Fruit fly (Drosophila melanogaster) whole organism, adult: ENCODE data around the gene CG10347.
A peak's percentile ranks its signal among the peaks of the same experiment; 100 is the strongest.

Experiments
- CG11617 ChIP-seq: fragments of 200-800 bp; sonication (Bioruptor generic); optimal IDR thresholded peaks from 2 replicates; lab custom pipeline; 2017; ENCODE audit warnings: mild to moderate bottlenecking, missing biosample characterization, missing genetic modification reagents, missing genetic modification characterization
- CG12768 ChIP-seq: fragments of 200-800 bp; sonication (Bioruptor generic); optimal IDR thresholded peaks from 2 replicates; lab custom pipeline; 2017; ENCODE audit warnings: missing biosample characterization, missing genetic modification characterization, mild to moderate bottlenecking, moderate library complexity, missing genetic modification reagents
- CG14711 ChIP-seq: fragments of 200-800 bp; sonication (Bioruptor generic); optimal IDR thresholded peaks from 2 replicates; lab custom pipeline; 2018; ENCODE audit warnings: missing biosample characterization, mild to moderate bottlenecking, missing genetic modification characterization, moderate library complexity
- CG1620 ChIP-seq: fragments of 200-800 bp; sonication (Bioruptor generic); optimal IDR thresholded peaks from 2 replicates; lab custom pipeline; 2016; ENCODE audit warnings: missing biosample characterization, missing genetic modification characterization
- CG33017 ChIP-seq: fragments of 200-800 bp; sonication (Bioruptor generic); optimal IDR thresholded peaks from 2 replicates; lab custom pipeline; 2018; ENCODE audit warnings: missing biosample characterization, mild to moderate bottlenecking, missing genetic modification characterization, moderate library complexity
- CG5204 ChIP-seq: fragments of 200-800 bp; sonication (Bioruptor generic); optimal IDR thresholded peaks from 2 replicates; lab custom pipeline; 2016; ENCODE audit warnings: missing biosample characterization, missing genetic modification characterization
- CG7045 ChIP-seq: fragments of 200-800 bp; sonication (Bioruptor generic); optimal IDR thresholded peaks from 2 replicates; lab custom pipeline; 2017; ENCODE audit warnings: missing biosample characterization, mild to moderate bottlenecking, missing genetic modification characterization
- CG7101 ChIP-seq: fragments of 200-800 bp; sonication (Bioruptor generic); optimal IDR thresholded peaks from 2 replicates; lab custom pipeline; 2018; ENCODE audit warnings: missing biosample characterization, mild to moderate bottlenecking, missing genetic modification characterization, moderate library complexity
- Clk ChIP-seq: fragments of 200-800 bp; sonication (Bioruptor generic); optimal IDR thresholded peaks from 2 replicates; lab custom pipeline; 2017; ENCODE audit warnings: missing biosample characterization, missing genetic modification characterization
- Crg-1 ChIP-seq: fragments of 200-800 bp; sonication (Bioruptor generic); optimal IDR thresholded peaks from 2 replicates; lab custom pipeline; 2016; ENCODE audit warnings: missing biosample characterization, missing genetic modification characterization
- Hr96 ChIP-seq: fragments of 200-800 bp; sonication (Bioruptor generic); optimal IDR thresholded peaks from 2 replicates; lab custom pipeline; 2016; ENCODE audit warnings: missing biosample characterization, missing genetic modification characterization
- Mnt ChIP-seq: fragments of 200-800 bp; sonication (Bioruptor generic); optimal IDR thresholded peaks from 2 replicates; lab custom pipeline; 2016; ENCODE audit warnings: missing biosample characterization, mild to moderate bottlenecking, missing genetic modification characterization
- bab1 ChIP-seq: fragments of 200-800 bp; sonication (Bioruptor generic); optimal IDR thresholded peaks from 3 replicates; lab custom pipeline; 2019; ENCODE audit warnings: missing biosample characterization, mild to moderate bottlenecking, missing genetic modification characterization, moderate library complexity
- cic ChIP-seq: fragments of 200-800 bp; sonication (Bioruptor generic); optimal IDR thresholded peaks from 2 replicates; lab custom pipeline; 2017; ENCODE audit warnings: missing biosample characterization, mild to moderate bottlenecking, missing genetic modification characterization, moderate library complexity
- cnc ChIP-seq, 2 experiments: fragments of >200 bp; optimal IDR thresholded peaks; 2 replicates each; lab custom pipeline; 2017
- kay ChIP-seq: fragments of 200-800 bp; sonication (Bioruptor generic); peaks from one replicate; lab custom pipeline; 2016; ENCODE audit warnings: missing biosample characterization, missing genetic modification characterization, borderline replicate concordance
- ovo ChIP-seq: fragments of 200-800 bp; sonication (Bioruptor generic); optimal IDR thresholded peaks from 2 replicates; lab custom pipeline; 2016; ENCODE audit warnings: missing biosample characterization, missing genetic modification characterization
- pad ChIP-seq: fragments of 200-800 bp; sonication (Bioruptor generic); optimal IDR thresholded peaks from 3 replicates; lab custom pipeline; 2017; ENCODE audit warnings: missing biosample characterization, missing genetic modification characterization, mild to moderate bottlenecking, moderate library complexity, missing genetic modification reagents
- tj ChIP-seq: fragments of 200-800 bp; sonication (Bioruptor generic); optimal IDR thresholded peaks from 3 replicates; lab custom pipeline; 2017; ENCODE audit warnings: missing biosample characterization, mild to moderate bottlenecking, missing genetic modification characterization, moderate library complexity
- toe ChIP-seq: fragments of 200-800 bp; sonication (Bioruptor generic); optimal IDR thresholded peaks from 2 replicates; lab custom pipeline; 2016; ENCODE audit warnings: missing biosample characterization, missing genetic modification characterization

CG10347 gene

dm6 chrX:11881686-11882085 lies 27.0 kb upstream of the CG10347 start:
- TF ChIP-seq CG7045 (GFP tag; lab: Kevin White, UChicago) (no peak), kay (GFP tag; lab: Kevin White, UChicago) (no peak), CG1620 (GFP tag; lab: Kevin White, UChicago) (no peak), Hr96 (no peak)

- TF ChIP-seq CG14711 (tag; lab: Kevin White, UChicago) = no peak
- no peak for TF ChIP-seq CG33017 (tag; lab: Kevin White, UChicago)
- TF ChIP-seq pad = no peak
- TF ChIP-seq CG7045 (GFP tag; lab: Kevin White, UChicago) = no peak
- TF ChIP-seq CG12768 (GFP tag; lab: Kevin White, UChicago) = peak; percentile 31
- TF ChIP-seq CG7101 = peak; percentile 23
- TF ChIP-seq Crg-1 = no peak
- peak; percentile 20 for TF ChIP-seq tj
- peak; percentile 30 for TF ChIP-seq Mnt
- no peak for TF ChIP-seq Clk (GFP tag; lab: Kevin White, UChicago)
- no peak for TF ChIP-seq CG5204 (GFP tag; lab: Kevin White, UChicago)
- no peak for TF ChIP-seq CG1620 (GFP tag; lab: Kevin White, UChicago)
- peak; percentile 22 for TF ChIP-seq CG11617
- no peak for TF ChIP-seq cic (GFP tag; lab: Kevin White, UChicago)
- TF ChIP-seq kay (GFP tag; lab: Kevin White, UChicago) = no peak
- no peak for TF ChIP-seq bab1 (GFP tag; lab: Kevin White, UChicago)
Measured at dm6 chrX:11877165-11877564, 22.4 kb upstream of the CG10347 start, which contains the start of gene CG10352. CG10352 (minus strand) TSS chrX:11877168.

dm6 chrX:11875146-11875830 lies 20.6 kb upstream of the CG10347 start:
- TF ChIP-seq cic (GFP tag; lab: Kevin White, UChicago) = no peak
- TF ChIP-seq CG11617 = peak; percentile 3
- TF ChIP-seq CG7101 = peak; percentile 35
- no peak for TF ChIP-seq Hr96
- TF ChIP-seq CG7045 (GFP tag; lab: Kevin White, UChicago) = no peak
- no peak for TF ChIP-seq kay (GFP tag; lab: Kevin White, UChicago)

DNA sequence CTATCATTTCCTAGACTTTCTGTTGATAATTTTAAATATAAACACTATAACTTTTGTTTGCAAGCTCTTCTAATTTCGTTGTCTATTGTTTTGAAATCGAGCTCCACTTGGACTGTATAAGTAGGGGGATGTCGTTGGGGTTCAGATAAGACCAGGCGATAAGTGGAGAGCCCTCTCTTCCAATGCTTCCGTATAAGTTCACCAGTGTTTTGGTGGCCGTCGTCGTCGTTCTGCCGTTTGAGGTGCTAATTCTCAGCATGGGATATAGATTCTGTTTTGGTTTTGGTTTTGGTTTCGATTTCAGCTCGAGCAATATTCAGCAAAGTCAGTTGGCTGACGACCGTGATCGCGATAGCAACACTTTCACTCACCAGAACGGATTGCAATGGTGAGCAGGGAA lies 18.4 kb upstream of the CG10347 start, which contains the start of gene CG15739:
Gene CG15739, plus strand, starts transcription at position 204 of the 400 bp plus-strand sequence.
- TF ChIP-seq CG12768 (GFP tag; lab: Kevin White, UChicago) = no peak
- TF ChIP-seq CG33017 (tag; lab: Kevin White, UChicago) = no peak
- TF ChIP-seq cic (GFP tag; lab: Kevin White, UChicago) = peak; percentile 9
- no peak for TF ChIP-seq Crg-1
- TF ChIP-seq tj = no peak
- TF ChIP-seq pad = peak; percentile 95
- TF ChIP-seq Mnt = peak; percentile 17
- TF ChIP-seq ovo = no peak
- TF ChIP-seq Clk (GFP tag; lab: Kevin White, UChicago) = no peak
- no peak for TF ChIP-seq toe (GFP tag; lab: Kevin White, UChicago)
- TF ChIP-seq CG14711 (tag; lab: Kevin White, UChicago) = no peak

DNA sequence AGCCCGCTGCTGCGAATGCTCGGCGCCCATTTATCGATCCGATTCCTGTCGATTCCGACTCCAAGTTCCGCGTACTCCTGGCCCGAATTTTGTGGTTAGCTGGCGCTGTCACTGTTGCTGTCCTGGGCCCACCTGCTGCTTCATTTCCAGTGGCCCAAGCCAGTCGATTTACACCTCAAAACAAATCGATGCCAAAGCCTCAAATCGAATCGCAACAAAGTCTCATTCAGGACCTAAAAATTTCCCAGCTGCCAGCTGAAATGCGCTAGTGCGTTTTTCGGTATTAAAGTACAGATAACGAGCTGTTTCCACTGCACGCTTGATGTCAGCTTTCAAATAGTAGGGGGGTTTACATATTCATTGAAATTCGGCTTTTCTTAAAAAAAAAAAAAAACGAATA lies 17.8 kb upstream of the CG10347 start, which contains the start of gene BORCS5:
Gene BORCS5, minus strand, starts transcription at position 263 of the 400 bp plus-strand sequence.
- peak; percentile 18 for TF ChIP-seq CG1620 (GFP tag; lab: Kevin White, UChicago)
- no peak for TF ChIP-seq Hr96
- TF ChIP-seq tj = no peak

- TF ChIP-seq CG1620 (GFP tag; lab: Kevin White, UChicago) = no peak
- TF ChIP-seq CG12768 (GFP tag; lab: Kevin White, UChicago) = no peak
- no peak for TF ChIP-seq CG7045 (GFP tag; lab: Kevin White, UChicago)
- TF ChIP-seq cnc (optimal IDR thresholded peaks at IDR 0.05; lab: Kevin White, UChicago) = no peak
- TF ChIP-seq CG7101 = no peak
- no peak for TF ChIP-seq pad
- no peak for TF ChIP-seq Clk (GFP tag; lab: Kevin White, UChicago)
- no peak for TF ChIP-seq tj
- no peak for TF ChIP-seq toe (GFP tag; lab: Kevin White, UChicago)
Measured at dm6 chrX:11868866-11869265, 14.1 kb upstream of the CG10347 start, which contains the start of the genes Nrd1 and CG1847. Nrd1 (minus strand) TSS chrX:11868893. CG1847 (plus strand) TSS chrX:11869170.

DNA sequence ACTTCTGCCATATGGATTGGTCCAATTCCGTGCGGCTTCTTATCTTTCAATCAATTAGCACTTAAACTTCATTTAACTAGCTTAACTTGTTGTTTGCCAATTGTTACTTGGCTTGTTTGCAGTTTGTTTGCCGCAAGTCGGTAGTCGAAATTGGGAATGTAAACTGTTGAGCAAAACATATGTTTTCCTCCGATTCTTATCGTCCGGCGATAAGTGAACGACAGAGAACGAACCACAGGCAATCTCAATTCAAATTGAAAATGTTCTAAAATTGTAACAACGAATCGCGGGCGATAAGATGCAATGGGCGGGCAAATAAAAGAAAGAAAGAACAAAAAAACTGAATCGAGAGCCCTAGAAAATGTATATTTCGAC lies 3.7 kb upstream of the CG10347 start:
- no peak for TF ChIP-seq CG33017 (tag; lab: Kevin White, UChicago)
- no peak for TF ChIP-seq tj
- TF ChIP-seq bab1 (GFP tag; lab: Kevin White, UChicago) = no peak
- TF ChIP-seq kay (GFP tag; lab: Kevin White, UChicago) = no peak
- TF ChIP-seq Hr96 = no peak
- no peak for TF ChIP-seq pad
- no peak for TF ChIP-seq CG12768 (GFP tag; lab: Kevin White, UChicago)
- TF ChIP-seq Crg-1 = no peak
- TF ChIP-seq CG7101 = no peak
- TF ChIP-seq cnc (optimal IDR thresholded peaks at IDR 0.05; lab: Kevin White, UChicago) = no peak
- TF ChIP-seq CG7045 (GFP tag; lab: Kevin White, UChicago) = no peak
- TF ChIP-seq CG11617 = no peak
- no peak for TF ChIP-seq Clk (GFP tag; lab: Kevin White, UChicago)
- no peak for TF ChIP-seq ovo
- no peak for TF ChIP-seq CG1620 (GFP tag; lab: Kevin White, UChicago)
- no peak for TF ChIP-seq CG14711 (tag; lab: Kevin White, UChicago)
- TF ChIP-seq toe (GFP tag; lab: Kevin White, UChicago) = no peak
- TF ChIP-seq Mnt = no peak
